Fruit fly (Drosophila melanogaster) whole organism, prepupa: ENCODE results near the gene ais.

Experiments used
- CG10631 ChIP-seq: fragments of 200-800 bp; sonication (Bioruptor generic); optimal IDR thresholded peaks from 2 replicates; lab custom pipeline; 2016; ENCODE audit warnings: missing biosample characterization, missing genetic modification characterization
- CG10669 ChIP-seq: fragments of 200-800 bp; sonication (Bioruptor generic); optimal IDR thresholded peaks from 3 replicates; lab custom pipeline; 2018; ENCODE audit warnings: missing biosample characterization, mild to moderate bottlenecking, missing genetic modification characterization, moderate library complexity
- CG11762 ChIP-seq: fragments of 200-800 bp; sonication (Bioruptor generic); optimal IDR thresholded peaks from 3 replicates; lab custom pipeline; 2016; ENCODE audit warnings: missing biosample characterization, missing genetic modification characterization; ENCODE audit not compliant: insufficient read depth
- CG15336 ChIP-seq: fragments of 200-800 bp; sonication (Bioruptor generic); IDR thresholded peaks from 2 replicates; pipeline ENCODE4 v1.3.6; 2022; ENCODE audit warnings: missing biosample characterization, missing genetic modification characterization
- CG1621 ChIP-seq: fragments of 200-800 bp; sonication (Bioruptor generic); optimal IDR thresholded peaks from 3 replicates; lab custom pipeline; 2018; ENCODE audit warnings: missing biosample characterization, mild to moderate bottlenecking, missing genetic modification characterization
- CG16779 ChIP-seq: fragments of 200-800 bp; sonication (Bioruptor generic); optimal IDR thresholded peaks from 3 replicates; lab custom pipeline; 2017; ENCODE audit warnings: missing biosample characterization, mild to moderate bottlenecking, missing genetic modification characterization
- CG3032 ChIP-seq: fragments of 200-800 bp; optimal IDR thresholded peaks from 2 replicates; lab custom pipeline; 2019; ENCODE audit warnings: missing biosample characterization, mild to moderate bottlenecking, missing genetic modification characterization, moderate library complexity
- CG31627 ChIP-seq: fragments of 200-800 bp; sonication (Bioruptor generic); optimal IDR thresholded peaks from 3 replicates; lab custom pipeline; 2016; ENCODE audit warnings: missing biosample characterization, missing genetic modification characterization
- CG32006 ChIP-seq: fragments of 200-800 bp; sonication (Bioruptor generic); optimal IDR thresholded peaks from 3 replicates; lab custom pipeline; 2017; ENCODE audit warnings: missing biosample characterization, mild to moderate bottlenecking, missing genetic modification characterization
- CG34406 ChIP-seq: fragments of 200-800 bp; sonication (Bioruptor generic); optimal IDR thresholded peaks from 3 replicates; lab custom pipeline; 2016; ENCODE audit warnings: missing biosample characterization, missing genetic modification characterization
- CG3919 ChIP-seq: fragments of 200-800 bp; sonication (Bioruptor generic); optimal IDR thresholded peaks from 3 replicates; lab custom pipeline; 2016; ENCODE audit warnings: missing biosample characterization, missing genetic modification characterization
- CG6792 ChIP-seq: fragments of 200-800 bp; sonication (Bioruptor generic); optimal IDR thresholded peaks from 3 replicates; lab custom pipeline; 2016; ENCODE audit warnings: missing biosample characterization, missing genetic modification characterization
- CG6854 ChIP-seq: fragments of 200-800 bp; sonication (Bioruptor generic); optimal IDR thresholded peaks from 2 replicates; lab custom pipeline; 2017; ENCODE audit warnings: missing biosample characterization, mild to moderate bottlenecking, missing genetic modification characterization
- CG8119 ChIP-seq: fragments of 200-800 bp; sonication (Bioruptor generic); IDR thresholded peaks from 3 replicates; pipeline ENCODE4 v1.3.6; 2022; ENCODE audit warnings: missing biosample characterization, missing genetic modification characterization
- CG8319 ChIP-seq: fragments of 200-800 bp; sonication (Bioruptor generic); optimal IDR thresholded peaks from 3 replicates; lab custom pipeline; 2016; ENCODE audit warnings: missing biosample characterization, missing genetic modification characterization
- CG8632 ChIP-seq: fragments of 200-800 bp; sonication (Bioruptor generic); optimal IDR thresholded peaks from 3 replicates; lab custom pipeline; 2016; ENCODE audit warnings: missing biosample characterization, missing genetic modification characterization
- CG9139 ChIP-seq: fragments of 200-800 bp; sonication (Bioruptor generic); optimal IDR thresholded peaks from 3 replicates; lab custom pipeline; 2017; ENCODE audit warnings: missing biosample characterization, mild to moderate bottlenecking, missing genetic modification characterization
- Eip75B ChIP-seq: fragments of 200-800 bp; sonication (Bioruptor generic); optimal IDR thresholded peaks from 3 replicates; lab custom pipeline; 2016; ENCODE audit warnings: missing biosample characterization, missing genetic modification characterization
- Eip78C ChIP-seq: fragments of 200-800 bp; sonication (Bioruptor generic); peaks from one replicate; lab custom pipeline; 2016; ENCODE audit warnings: missing biosample characterization, missing genetic modification characterization
- Eip93F ChIP-seq: fragments of 200-800 bp; sonication (Bioruptor generic); optimal IDR thresholded peaks from 2 replicates; lab custom pipeline; 2016; ENCODE audit warnings: missing biosample characterization, mild to moderate bottlenecking, missing genetic modification characterization
- Ets21C ChIP-seq: fragments of 200-800 bp; sonication (Bioruptor generic); optimal IDR thresholded peaks from 3 replicates; lab custom pipeline; 2016; ENCODE audit warnings: missing biosample characterization, missing genetic modification characterization
- Ets96B ChIP-seq: fragments of 200-800 bp; optimal IDR thresholded peaks from 2 replicates; lab custom pipeline; 2019; ENCODE audit warnings: missing biosample characterization, mild to moderate bottlenecking, missing genetic modification characterization, moderate library complexity
- Hr38 ChIP-seq: sonication (Bioruptor generic); optimal IDR thresholded peaks from 2 replicates; lab custom pipeline; 2016; ENCODE audit warnings: missing biosample characterization, missing genetic modification characterization
- Hr39 ChIP-seq: fragments of 200-800 bp; sonication (Bioruptor generic); optimal IDR thresholded peaks from 2 replicates; lab custom pipeline; 2016; ENCODE audit warnings: missing biosample characterization, missing genetic modification characterization
- Hr4 ChIP-seq: fragments of 200-800 bp; sonication (Bioruptor generic); optimal IDR thresholded peaks from 3 replicates; lab custom pipeline; 2016; ENCODE audit warnings: missing biosample characterization, missing genetic modification characterization
- Lpt ChIP-seq: fragments of 200-800 bp; sonication (Bioruptor generic); optimal IDR thresholded peaks from 3 replicates; lab custom pipeline; 2016; ENCODE audit warnings: missing biosample characterization, missing genetic modification characterization
- OdsH ChIP-seq: fragments of 200-800 bp; sonication (Bioruptor generic); optimal IDR thresholded peaks from 3 replicates; lab custom pipeline; 2016; ENCODE audit warnings: missing biosample characterization, missing genetic modification characterization
- Smox ChIP-seq: fragments of 200-800 bp; sonication (Bioruptor generic); optimal IDR thresholded peaks from 3 replicates; lab custom pipeline; 2016; ENCODE audit warnings: missing biosample characterization, missing genetic modification characterization
- Sox102F ChIP-seq: fragments of 200-800 bp; sonication (Bioruptor generic); optimal IDR thresholded peaks from 2 replicates; lab custom pipeline; 2016; ENCODE audit warnings: missing biosample characterization, mild to moderate bottlenecking, missing genetic modification characterization
- Sox14 ChIP-seq: fragments of 200-800 bp; sonication (Bioruptor generic); optimal IDR thresholded peaks from 3 replicates; lab custom pipeline; 2016; ENCODE audit warnings: missing biosample characterization, missing genetic modification characterization
- Sox15 ChIP-seq: fragments of 200-800 bp; sonication (Bioruptor generic); optimal IDR thresholded peaks from 3 replicates; lab custom pipeline; 2016; ENCODE audit warnings: missing biosample characterization, missing genetic modification characterization
- achi ChIP-seq: fragments of 200-800 bp; sonication (Bioruptor generic); optimal IDR thresholded peaks from 3 replicates; lab custom pipeline; 2016; ENCODE audit warnings: missing biosample characterization, missing genetic modification characterization
- acj6 ChIP-seq: fragments of 200-800 bp; sonication (Bioruptor generic); optimal IDR thresholded peaks from 3 replicates; lab custom pipeline; 2016; ENCODE audit warnings: missing biosample characterization, missing genetic modification characterization
- dsx ChIP-seq: fragments of 200-800 bp; optimal IDR thresholded peaks from 3 replicates; lab custom pipeline; 2019; ENCODE audit warnings: missing biosample characterization, mild to moderate bottlenecking, missing genetic modification characterization, moderate library complexity; ENCODE audit not compliant: poor library complexity, severe bottlenecking
- esn ChIP-seq: fragments of 200-800 bp; sonication (Bioruptor generic); optimal IDR thresholded peaks from 2 replicates; lab custom pipeline; 2016; ENCODE audit warnings: missing biosample characterization, mild to moderate bottlenecking, missing genetic modification characterization, moderate library complexity
- fd59A ChIP-seq: fragments of 200-800 bp; sonication (Bioruptor generic); optimal IDR thresholded peaks from 2 replicates; lab custom pipeline; 2017; ENCODE audit warnings: missing biosample characterization, mild to moderate bottlenecking, missing genetic modification characterization, missing genetic modification reagents
- fd85E ChIP-seq: fragments of 200-800 bp; sonication (Bioruptor generic); optimal IDR thresholded peaks from 3 replicates; lab custom pipeline; 2016; ENCODE audit warnings: missing biosample characterization, missing genetic modification characterization
- fkh ChIP-seq: fragments of 200-800 bp; sonication (Bioruptor generic); optimal IDR thresholded peaks from 3 replicates; lab custom pipeline; 2017; ENCODE audit warnings: missing biosample characterization, mild to moderate bottlenecking, missing genetic modification characterization, moderate library complexity
- lz ChIP-seq: fragments of 200-800 bp; sonication (Bioruptor generic); optimal IDR thresholded peaks from 3 replicates; lab custom pipeline; 2016; ENCODE audit warnings: missing biosample characterization, missing genetic modification characterization
- pdm3 ChIP-seq: fragments of 200-800 bp; sonication (Bioruptor generic); optimal IDR thresholded peaks from 3 replicates; lab custom pipeline; 2016; ENCODE audit warnings: missing biosample characterization, missing genetic modification characterization
- salr ChIP-seq, 2 experiments: fragments of 200-800 bp; sonication (Bioruptor generic); optimal IDR thresholded peaks; 3 replicates each; lab custom pipeline; 2016 to 2018; ENCODE audit warnings: missing biosample characterization in 2 of 2, missing genetic modification characterization in 2 of 2, mild to moderate bottlenecking in 1 of 2
- spab ChIP-seq: fragments of 200-800 bp; sonication (Bioruptor generic); optimal IDR thresholded peaks from 2 replicates; lab custom pipeline; 2017; ENCODE audit warnings: missing biosample characterization, mild to moderate bottlenecking, missing genetic modification characterization, missing genetic modification reagents
- topi ChIP-seq: fragments of 200-800 bp; sonication (Bioruptor generic); optimal IDR thresholded peaks from 3 replicates; lab custom pipeline; 2016; ENCODE audit warnings: missing biosample characterization, missing genetic modification characterization
- vri ChIP-seq: fragments of 200-800 bp; sonication (Bioruptor generic); optimal IDR thresholded peaks from 3 replicates; lab custom pipeline; 2016; ENCODE audit warnings: missing biosample characterization, mild to moderate bottlenecking, missing genetic modification characterization

The ais gene

dm6 chr3L:17804511-17804910 is at the start of gene ais:
Gene ais (minus strand): TSS chr3L:17804715.
- TF ChIP-seq Hr4 (no peak), salr (GFP tag; optimal IDR thresholded peaks at IDR 0.05; lab: Kevin White, UChicago) (no peak), CG8319 (GFP tag; lab: Kevin White, UChicago) (no peak), Ets96B (tag; lab: Kevin White, UChicago) (no peak), CG6854 (no peak), CG15336 (GFP tag; lab: Robert Waterston, UW) (no peak), Hr38 (GFP tag; lab: Kevin White, UChicago) (no peak), Hr39 (GFP tag; lab: Kevin White, UChicago) (peak; percentile 28), CG11762 (GFP tag; lab: Kevin White, UChicago) (no peak), CG16779 (no peak), vri (GFP tag; lab: Kevin White, UChicago) (no peak), Sox15 (GFP tag; lab: Kevin White, UChicago) (no peak), CG34406 (GFP tag; lab: Kevin White, UChicago) (peak; percentile 9), CG6792 (GFP tag; lab: Kevin White, UChicago) (no peak), lz (peak; percentile 23), esn (GFP tag; lab: Kevin White, UChicago) (peak; percentile 41), CG3919 (GFP tag; lab: Kevin White, UChicago) (no peak), achi (GFP tag; lab: Kevin White, UChicago) (no peak), Lpt (GFP tag; lab: Kevin White, UChicago) (no peak), acj6 (GFP tag; lab: Kevin White, UChicago) (peak; percentile 17), Sox14 (GFP tag; lab: Kevin White, UChicago) (no peak), CG31627 (GFP tag; lab: Kevin White, UChicago) (peak; percentile 10), CG9139 (no peak), CG8632 (GFP tag; lab: Kevin White, UChicago) (no peak), fd85E (GFP tag; lab: Kevin White, UChicago) (no peak), CG10669 (GFP tag; lab: Kevin White, UChicago) (no peak), OdsH (GFP tag; lab: Kevin White, UChicago) (peak; percentile 42), Sox102F (GFP tag; lab: Kevin White, UChicago) (no peak), CG32006 (GFP tag; lab: Kevin White, UChicago) (no peak), Eip75B (GFP tag; lab: Kevin White, UChicago) (no peak), Eip93F (GFP tag; lab: Kevin White, UChicago) (no peak), CG8119 (GFP tag; lab: Robert Waterston, UW) (no peak)

dm6 chr3L:17849517-17849916 is 45.0 kb upstream of the ais start, which contains the start of gene TrpRS-m:
Gene TrpRS-m (plus strand): TSS chr3L:17849727.
- no peak for TF ChIP-seq CG9139
- TF ChIP-seq CG10631, result no peak
- peak; percentile 81 for TF ChIP-seq achi (GFP tag; lab: Kevin White, UChicago)
- no peak for TF ChIP-seq Smox (GFP tag; lab: Kevin White, UChicago)
- no peak for TF ChIP-seq dsx
- TF ChIP-seq Eip78C (GFP tag; lab: Kevin White, UChicago), result peak; percentile 32
- no peak for TF ChIP-seq fd85E (GFP tag; lab: Kevin White, UChicago)
- TF ChIP-seq Eip93F (GFP tag; lab: Kevin White, UChicago), result peak; percentile 9
- no peak for TF ChIP-seq CG1621 (tag; lab: Kevin White, UChicago)
- TF ChIP-seq esn (GFP tag; lab: Kevin White, UChicago), result peak; percentile 6
- TF ChIP-seq Sox14 (GFP tag; lab: Kevin White, UChicago), result peak; percentile 6

dm6 chr3L:17846982-17847355 is 42.5 kb upstream of the ais start:
- TF ChIP-seq dsx, result no peak
- TF ChIP-seq Ets21C (GFP tag; lab: Kevin White, UChicago), result no peak
- no peak for TF ChIP-seq CG1621 (tag; lab: Kevin White, UChicago)
- no peak for TF ChIP-seq spab (GFP tag; lab: Kevin White, UChicago)
- TF ChIP-seq CG3032, result no peak
- no peak for TF ChIP-seq fd59A (GFP tag; lab: Kevin White, UChicago)
- TF ChIP-seq Sox102F (GFP tag; lab: Kevin White, UChicago), result no peak
- peak; percentile 0 for TF ChIP-seq CG31627 (GFP tag; lab: Kevin White, UChicago)
- TF ChIP-seq Eip78C (GFP tag; lab: Kevin White, UChicago), result peak; percentile 46
- TF ChIP-seq topi (GFP tag; lab: Kevin White, UChicago), result no peak
- peak; percentile 87 for TF ChIP-seq vri (GFP tag; lab: Kevin White, UChicago)
- TF ChIP-seq Sox15 (GFP tag; lab: Kevin White, UChicago), result no peak
- no peak for TF ChIP-seq fd85E (GFP tag; lab: Kevin White, UChicago)
- TF ChIP-seq esn (GFP tag; lab: Kevin White, UChicago), result peak; percentile 15
- TF ChIP-seq fkh (GFP tag; lab: Kevin White, UChicago), result no peak
- TF ChIP-seq pdm3 (GFP tag; lab: Kevin White, UChicago), result no peak
- no peak for TF ChIP-seq Sox14 (GFP tag; lab: Kevin White, UChicago)
- TF ChIP-seq, all 60 proteins: peak for 4
